Worm (Caenorhabditis elegans): ENCODE results near the gene C06G3.3.

Gene C06G3.3

DNA sequence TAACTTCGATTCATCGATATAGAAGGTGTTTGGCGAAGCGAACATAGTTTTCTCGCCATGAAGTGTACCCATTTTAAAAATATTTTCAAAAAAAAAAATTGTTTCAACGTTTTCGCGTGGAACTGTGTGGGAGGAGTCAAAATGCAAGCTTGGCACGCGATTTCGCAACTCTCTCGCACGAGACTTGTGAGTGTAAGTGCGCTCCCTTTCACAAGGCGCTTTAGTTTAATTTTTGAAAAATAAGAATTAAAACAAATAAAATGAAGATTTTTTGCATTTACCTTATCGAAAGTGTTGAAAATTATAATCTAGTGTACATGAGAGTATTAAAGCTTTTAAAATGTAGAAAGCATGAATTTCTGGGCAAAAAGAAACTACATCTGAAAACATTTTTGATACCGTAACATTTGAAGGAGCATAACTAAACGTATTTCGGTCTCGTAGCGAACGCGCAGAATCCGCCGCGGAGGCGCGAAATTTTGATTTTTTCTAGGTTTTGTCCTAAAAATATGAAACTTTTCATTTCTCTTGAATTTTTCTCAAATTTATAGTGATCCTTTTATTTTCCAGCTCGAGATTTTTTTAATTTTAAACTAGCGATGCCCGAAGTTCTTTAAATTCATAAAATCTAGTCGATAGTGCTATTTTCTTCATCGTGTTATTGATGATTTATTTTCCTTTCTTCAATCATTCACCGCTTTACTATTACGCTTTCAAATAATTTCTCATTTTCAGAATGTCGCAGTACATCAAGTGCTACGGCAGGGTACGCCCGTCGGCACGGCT lies 3.7 kb downstream of the C06G3.3 start, which contains the start of the genes cogc-2 and klp-18 (continued):
- peak; percentile 84 for TF ChIP-seq attf-5 (GFP tag; optimal IDR thresholded peaks at IDR 0.05)
- TF ChIP-seq madf-10 (tag; optimal IDR thresholded peaks at IDR 0.05), result peak; percentile 29
- TF ChIP-seq C06A6.2 (GFP tag; conservative IDR thresholded peaks at IDR 0.05), result 0 out of 2 replicates have a peak, but pooled peaks have one; percentile 47
- no peak for TF ChIP-seq zim-3 (tag; optimal IDR thresholded peaks at IDR 0.05)
- TF ChIP-seq B0336.3 (GFP tag; IDR thresholded peaks at IDR 0.05), result peak; percentile 88
- peak; percentile 57; the same call in 1 of the 2 replicates for TF ChIP-seq nfyb-1 (GFP tag; IDR thresholded peaks at IDR 0.05)
- no peak for TF ChIP-seq F57C9.4 (tag; optimal IDR thresholded peaks at IDR 0.05)
- peak; percentile 86 for TF ChIP-seq B0019.2 (GFP tag; conservative IDR thresholded peaks at IDR 0.05)
- peak; percentile 67 for TF ChIP-seq pha-4 (tag; optimal IDR thresholded peaks at IDR 0.05)
- TF ChIP-seq B0261.1 (tag; optimal IDR thresholded peaks at IDR 0.05), result no peak
- TF ChIP-seq ztf-18 (tag; optimal IDR thresholded peaks at IDR 0.05), result peak; percentile 84
- 0 out of 2 replicates have a peak, but pooled peaks have one; percentile 32 for TF ChIP-seq attf-3 (GFP tag; conservative IDR thresholded peaks at IDR 0.05)
- peak; percentile 10 for TF ChIP-seq chd-7 (tag; optimal IDR thresholded peaks at IDR 0.05)
- TF ChIP-seq hmg-1.2 (GFP tag; IDR thresholded peaks at IDR 0.05), result peak; percentile 52
- peak; percentile 45 for TF ChIP-seq snpc-1.3 (tag; optimal IDR thresholded peaks at IDR 0.05; ENCODE audit: insufficient read depth)
- no peak for TF ChIP-seq dpff-1 (tag; optimal IDR thresholded peaks at IDR 0.05)
- TF ChIP-seq lin-35 (GFP tag; optimal IDR thresholded peaks at IDR 0.05), result peak in 2 of 3 experiments; percentile 71 to 84
- peak; percentile 62 for TF ChIP-seq ceh-100 (GFP tag; IDR thresholded peaks at IDR 0.05)
- TF ChIP-seq die-1 (tag; optimal IDR thresholded peaks at IDR 0.05), result no peak
- TF ChIP-seq sea-2 (GFP tag; IDR thresholded peaks at IDR 0.05), result no peak
- no peak for TF ChIP-seq ztf-22 (GFP tag; optimal IDR thresholded peaks at IDR 0.05)
- TF ChIP-seq dox-1 (GFP tag; IDR thresholded peaks at IDR 0.05), result peak; percentile 90
- peak; percentile 69 to 79 for TF ChIP-seq let-607 (tag; optimal IDR thresholded peaks at IDR 0.05)
- peak; percentile 72 for TF ChIP-seq ZK185.1 (tag; optimal IDR thresholded peaks at IDR 0.05; ENCODE audit: poor library complexity, severe bottlenecking)
- TF ChIP-seq rec-8 (tag; optimal IDR thresholded peaks at IDR 0.05), result no peak
- no peak for TF ChIP-seq bed-2 (GFP tag; IDR thresholded peaks at IDR 0.05)

DNA sequence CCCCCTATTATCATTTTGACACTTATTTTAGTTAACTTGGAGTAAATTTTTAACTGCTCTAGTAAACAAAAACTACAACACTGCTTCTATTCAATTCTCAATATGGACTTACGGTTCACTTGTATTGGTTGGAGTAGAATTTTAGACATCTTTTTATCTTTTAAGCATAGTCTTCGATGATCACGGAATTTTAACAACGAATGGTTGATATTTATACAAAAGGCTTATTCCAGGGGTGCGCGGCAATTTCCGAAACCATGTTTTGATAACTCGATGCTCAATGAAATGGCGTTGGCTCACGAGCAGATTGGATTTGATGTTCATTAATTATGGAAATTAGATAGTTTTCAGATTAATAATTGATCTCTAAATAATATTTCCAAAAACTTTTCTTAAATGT lies 7.5 kb downstream of the C06G3.3 start:
- TF ChIP-seq nhr-80 (tag; optimal IDR thresholded peaks at IDR 0.05) (no peak), madf-8 (GFP tag; conservative IDR thresholded peaks at IDR 0.05) (peak; percentile 38), ama-1 (optimal IDR thresholded peaks at IDR 0.05) (no peak), ama-1 (GFP tag; optimal IDR thresholded peaks at IDR 0.05) (peak; percentile 39 to 80), ztf-26 (tag; optimal IDR thresholded peaks at IDR 0.05) (no peak), ceh-100 (GFP tag; IDR thresholded peaks at IDR 0.05) (peak; percentile 66; the same call in 1 of the 2 replicates), F49E8.2 (tag; optimal IDR thresholded peaks at IDR 0.05; ENCODE audit: insufficient read depth) (peak; percentile 87), ccch-3 (GFP tag; optimal IDR thresholded peaks at IDR 0.05) (no peak), cebp-1 (GFP tag; IDR thresholded peaks at IDR 0.05) (no peak), cebp-1 (tag; optimal IDR thresholded peaks at IDR 0.05) (peak; percentile 55), nhr-179 (tag; optimal IDR thresholded peaks at IDR 0.05) (no peak), C17E4.6 (GFP tag; IDR thresholded peaks at IDR 0.05) (peak; percentile 57; the same call in 1 of the 2 replicates), mxl-1 (tag; optimal IDR thresholded peaks at IDR 0.05) (no peak), lin-26 (GFP tag; IDR thresholded peaks at IDR 0.05) (peak; percentile 47; the same call in 1 of the 2 replicates), atf-7 (tag; optimal IDR thresholded peaks at IDR 0.05) (peak; percentile 39), pha-4 (tag; optimal IDR thresholded peaks at IDR 0.05) (no peak), ztf-25 (GFP tag; IDR thresholded peaks at IDR 0.05) (0 out of 2 replicates have a peak, but pooled peaks have one; percentile 28), egl-18 (GFP tag; IDR thresholded peaks at IDR 0.05) (0 out of 2 replicates have a peak, but pooled peaks have one; percentile 57), madf-10 (tag; optimal IDR thresholded peaks at IDR 0.05) (no peak), lag-1 (GFP tag; IDR thresholded peaks at IDR 0.05) (no peak), efl-1 (GFP tag; optimal IDR thresholded peaks at IDR 0.05) (peak; percentile 34), cebp-2 (GFP tag; IDR thresholded peaks at IDR 0.05) (0 out of 2 replicates have a peak, but pooled peaks have one; percentile 70), die-1 (tag; optimal IDR thresholded peaks at IDR 0.05) (peak; percentile 28), let-526 (GFP tag; IDR thresholded peaks at IDR 0.05) (no peak), lir-1 (GFP tag; conservative IDR thresholded peaks at IDR 0.05) (no peak)

Measured in whole organism, young adult.